Fruit fly (Drosophila melanogaster): ENCODE measurements around the gene chm.

Gene chm

dm6 chr2L:7395813-7396212, 16.4 kb upstream of the chm start (continued):
- TF ChIP-seq NfI (GFP tag; optimal IDR thresholded peaks at IDR 0.05): peak; percentile 59
- no peak for TF ChIP-seq CG3163 (GFP tag; optimal IDR thresholded peaks at IDR 0.05)
- TF ChIP-seq CG12299 (tag; optimal IDR thresholded peaks at IDR 0.05): no peak
- no peak for TF ChIP-seq YL-1 (GFP tag; optimal IDR thresholded peaks at IDR 0.05)

dm6 chr2L:7396962-7397361, 15.3 kb upstream of the chm start:
- TF ChIP-seq Fer1 (GFP tag; optimal IDR thresholded peaks at IDR 0.05): peak; percentile 79
- TF ChIP-seq CG2129 (GFP tag; IDR thresholded peaks at IDR 0.05; ENCODE audit: partially characterized antibody): no peak
- no peak for TF ChIP-seq Hmx (GFP tag; optimal IDR thresholded peaks at IDR 0.05)
- no peak for TF ChIP-seq CG3838 (GFP tag; optimal IDR thresholded peaks at IDR 0.05)
- TF ChIP-seq CG33213 (GFP tag; optimal IDR thresholded peaks at IDR 0.05): no peak
- TF ChIP-seq Sin3A (optimal IDR thresholded peaks at IDR 0.05): no peak
- no peak for TF ChIP-seq ato (GFP tag; IDR thresholded peaks at IDR 0.05; ENCODE audit: partially characterized antibody)
- TF ChIP-seq lilli (GFP tag; optimal IDR thresholded peaks at IDR 0.05): peak; percentile 73
- peak; percentile 67 for TF ChIP-seq CG3281 (GFP tag; optimal IDR thresholded peaks at IDR 0.05)
- TF ChIP-seq Xrp1 (GFP tag; IDR thresholded peaks at IDR 0.05): peak; percentile 76
- TF ChIP-seq row (GFP tag; IDR thresholded peaks at IDR 0.05): peak; percentile 80
- TF ChIP-seq CG14860 (GFP tag; IDR thresholded peaks at IDR 0.05; ENCODE audit: partially characterized antibody): no peak
- peak; percentile 69; the same call in 2 of the 3 replicates for TF ChIP-seq so (GFP tag; IDR thresholded peaks at IDR 0.05)
- 0 out of 2 replicates have a peak, but pooled peaks have one; percentile 38 for TF ChIP-seq ssp (GFP tag; IDR thresholded peaks at IDR 0.05)
- no peak for TF ChIP-seq Dp (GFP tag; optimal IDR thresholded peaks at IDR 0.05)
- no peak for TF ChIP-seq dan (GFP tag; IDR thresholded peaks at IDR 0.05)
- TF ChIP-seq E2f1 (GFP tag; IDR thresholded peaks at IDR 0.05): peak; percentile 81
- TF ChIP-seq CG1602 (GFP tag; optimal IDR thresholded peaks at IDR 0.05): peak; percentile 42
- TF ChIP-seq CG2202 (tag; optimal IDR thresholded peaks at IDR 0.05): peak; percentile 16
- peak; percentile 16 for TF ChIP-seq Nf-YB (GFP tag; optimal IDR thresholded peaks at IDR 0.05)
- TF ChIP-seq BEAF-32 (GFP tag; optimal IDR thresholded peaks at IDR 0.05): no peak
- no peak for TF ChIP-seq CG2116 (GFP tag; optimal IDR thresholded peaks at IDR 0.05)
- TF ChIP-seq luna (GFP tag; optimal IDR thresholded peaks at IDR 0.05): no peak
- no peak; the same call in 1 of the 2 replicates for TF ChIP-seq Ravus (GFP tag; IDR thresholded peaks at IDR 0.05)
- TF ChIP-seq CG10274 (GFP tag; optimal IDR thresholded peaks at IDR 0.05): peak; percentile 51
- peak; percentile 5 for TF ChIP-seq Deaf1 (tag; optimal IDR thresholded peaks at IDR 0.05)
- peak; percentile 36 for TF ChIP-seq pum (GFP tag; optimal IDR thresholded peaks at IDR 0.05)
- TF ChIP-seq fd64A (GFP tag; optimal IDR thresholded peaks at IDR 0.05): no peak
- peak; percentile 66; the same call in 1 of the 2 replicates for TF ChIP-seq Doc2 (GFP tag; IDR thresholded peaks at IDR 0.05)
- TF ChIP-seq Ssrp (tag; optimal IDR thresholded peaks at IDR 0.05): peak; percentile 52
- TF ChIP-seq Jarid2 (GFP tag; optimal IDR thresholded peaks at IDR 0.05): no peak
- peak; percentile 58 for TF ChIP-seq CG1024 (GFP tag; IDR thresholded peaks at IDR 0.05)
- peak; percentile 80 for TF ChIP-seq slbo (GFP tag; IDR thresholded peaks at IDR 0.05)
- peak; percentile 84 for TF ChIP-seq CG11504 (tag; optimal IDR thresholded peaks at IDR 0.05)
- no peak for TF ChIP-seq Max (GFP tag; optimal IDR thresholded peaks at IDR 0.05)
- no peak for TF ChIP-seq Elba2 (GFP tag; optimal IDR thresholded peaks at IDR 0.05)
- TF ChIP-seq stc (GFP tag; IDR thresholded peaks at IDR 0.05): peak; percentile 67
- no peak for TF ChIP-seq Doc3 (GFP tag; IDR thresholded peaks at IDR 0.05; ENCODE audit: partially characterized antibody)
- TF ChIP-seq CG33557 (GFP tag; optimal IDR thresholded peaks at IDR 0.05): no peak
- TF ChIP-seq dimm (GFP tag; IDR thresholded peaks at IDR 0.05): no peak
- TF ChIP-seq ttk (GFP tag; IDR thresholded peaks at IDR 0.05): peak; percentile 63
- TF ChIP-seq ERR (GFP tag; optimal IDR thresholded peaks at IDR 0.05): no peak
- TF ChIP-seq CG17328 (GFP tag; IDR thresholded peaks at IDR 0.05): no peak; the same call in 1 of the 2 replicates
- peak; percentile 64 for TF ChIP-seq CG12391 (tag; optimal IDR thresholded peaks at IDR 0.05)
- TF ChIP-seq CG10565 (GFP tag; optimal IDR thresholded peaks at IDR 0.05): no peak
- TF ChIP-seq sens (GFP tag): peak; percentile 92

Measured in whole organism, embryonic.